Worm (Caenorhabditis elegans): ENCODE data around the gene gpr-1.
A peak's percentile ranks its signal among the peaks of the same experiment; 100 is the strongest.

Gene gpr-1

ce11 chrIII:8593620-8594019, 35.1 kb upstream of the gpr-1 start, which contains the start of gene C06E1.7:
Gene C06E1.7 (minus strand): TSS chrIII:8593720.
- TF ChIP-seq dpff-1 (tag; optimal IDR thresholded peaks at IDR 0.05): no peak
- TF ChIP-seq nhr-27 (tag; optimal IDR thresholded peaks at IDR 0.05): no peak
- TF ChIP-seq egl-44 (GFP tag; IDR thresholded peaks at IDR 0.05): no peak
- TF ChIP-seq snpc-1.3 (tag; optimal IDR thresholded peaks at IDR 0.05; ENCODE audit: insufficient read depth): no peak
- no peak for TF ChIP-seq bed-2 (GFP tag; IDR thresholded peaks at IDR 0.05)
- no peak for TF ChIP-seq ets-4 (GFP tag; optimal IDR thresholded peaks at IDR 0.05)
- TF ChIP-seq repo-1 (tag; optimal IDR thresholded peaks at IDR 0.05): no peak

DNA sequence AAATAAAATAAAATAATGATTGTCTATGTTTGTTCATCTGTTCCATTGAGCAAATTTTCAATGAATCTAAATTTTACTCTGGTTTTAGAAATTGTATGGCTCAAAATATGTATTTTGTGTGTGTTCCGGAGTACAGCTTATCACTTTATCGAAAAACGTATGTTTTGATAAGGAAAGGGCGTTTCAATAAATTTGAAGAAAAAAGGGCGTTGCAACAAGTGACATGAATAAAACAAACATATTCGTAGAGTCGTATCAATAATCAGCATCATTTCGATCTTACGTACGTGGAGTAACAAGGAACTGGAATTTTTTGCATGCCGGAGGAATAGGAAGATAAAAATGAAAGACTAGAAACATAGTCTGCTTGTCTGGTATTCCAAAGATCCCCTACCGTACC, 34.6 kb upstream of the gpr-1 start:
- TF ChIP-seq ceh-58 (GFP tag; IDR thresholded peaks at IDR 0.05) (no peak), nhr-80 (tag; optimal IDR thresholded peaks at IDR 0.05) (peak; percentile 55)

- TF ChIP-seq hrde-1 (tag; optimal IDR thresholded peaks at IDR 0.05; ENCODE audit: borderline replicate concordance) (no peak), nhr-80 (tag; optimal IDR thresholded peaks at IDR 0.05) (no peak), nfyb-1 (GFP tag; IDR thresholded peaks at IDR 0.05) (no peak), hlh-12 (tag; optimal IDR thresholded peaks at IDR 0.05) (no peak), lin-40 (tag; optimal IDR thresholded peaks at IDR 0.05) (no peak), akir-1 (GFP tag; optimal IDR thresholded peaks at IDR 0.05) (no peak), attf-5 (GFP tag; optimal IDR thresholded peaks at IDR 0.05) (no peak), ceh-40 (GFP tag; IDR thresholded peaks at IDR 0.05) (no peak), Y67H2A.10 (GFP tag; conservative IDR thresholded peaks at IDR 0.05) (no peak), egrh-3 (GFP tag; IDR thresholded peaks at IDR 0.05) (no peak), F57A8.1 (GFP tag; optimal IDR thresholded peaks at IDR 0.05) (no peak), B0336.3 (GFP tag; IDR thresholded peaks at IDR 0.05) (no peak), nhr-27 (tag; optimal IDR thresholded peaks at IDR 0.05) (no peak), somi-1 (GFP tag; optimal IDR thresholded peaks at IDR 0.05) (no peak), ZK185.1 (tag; optimal IDR thresholded peaks at IDR 0.05; ENCODE audit: poor library complexity, severe bottlenecking) (no peak)
Observed at ce11 chrIII:8596692-8597091, 32.0 kb upstream of the gpr-1 start.

ce11 chrIII:8597770-8598169, 31.0 kb upstream of the gpr-1 start, which contains the start of gene ztf-30:
Gene ztf-30 (minus strand): TSS chrIII:8597870.
- TF ChIP-seq athp-1 (tag; optimal IDR thresholded peaks at IDR 0.05) (no peak), attf-3 (GFP tag; conservative IDR thresholded peaks at IDR 0.05) (no peak), B0035.1 (tag; optimal IDR thresholded peaks at IDR 0.05) (no peak), Y56A3A.18 (GFP tag; IDR thresholded peaks at IDR 0.05) (no peak), let-607 (tag; optimal IDR thresholded peaks at IDR 0.05) (no peak), efl-1 (GFP tag; optimal IDR thresholded peaks at IDR 0.05) (no peak), ceh-91 (GFP tag; IDR thresholded peaks at IDR 0.05) (no peak), lsy-27 (tag; optimal IDR thresholded peaks at IDR 0.05; ENCODE audit: borderline replicate concordance, insufficient read depth) (no peak), madf-6 (GFP tag; IDR thresholded peaks at IDR 0.05) (no peak), dpff-1 (tag; optimal IDR thresholded peaks at IDR 0.05) (no peak)

- TF ChIP-seq snpc-1.1 (tag; optimal IDR thresholded peaks at IDR 0.05; ENCODE audit: insufficient read depth) (no peak), D2030.7 (GFP tag; IDR thresholded peaks at IDR 0.05) (no peak), F23B12.7 (tag; optimal IDR thresholded peaks at IDR 0.05; ENCODE audit: insufficient read depth) (no peak), egl-18 (GFP tag; IDR thresholded peaks at IDR 0.05) (no peak), ztf-25 (GFP tag; IDR thresholded peaks at IDR 0.05) (no peak), mxl-1 (tag; optimal IDR thresholded peaks at IDR 0.05) (no peak), attf-6 (GFP tag; IDR thresholded peaks at IDR 0.05) (no peak), die-1 (tag; optimal IDR thresholded peaks at IDR 0.05) (no peak), rec-8 (tag; optimal IDR thresholded peaks at IDR 0.05) (no peak), Y53F4B.3 (GFP tag; IDR thresholded peaks at IDR 0.05) (no peak), cebp-1 (GFP tag; IDR thresholded peaks at IDR 0.05) (no peak), cebp-1 (tag; optimal IDR thresholded peaks at IDR 0.05) (no peak), egrh-3 (GFP tag; IDR thresholded peaks at IDR 0.05) (no peak)
Observed at ce11 chrIII:8598961-8599360, 29.8 kb upstream of the gpr-1 start.

All from whole organism, young adult.